Worm (Caenorhabditis elegans) whole organism, L1 larva: ENCODE results near the gene slc-30A9.

Experiments
- C34B4.2 ChIP-seq: sonication (generic microtip); optimal IDR thresholded peaks from 2 replicates; lab custom pipeline; 2017; ENCODE audit warnings: mild to moderate bottlenecking, missing genetic modification characterization, missing compliant biosample characterization
- F16B12.6 ChIP-seq: fragments of 150-350 bp; optimal IDR thresholded peaks from 2 replicates; lab custom pipeline; 2014; ENCODE audit warnings: missing biosample characterization, missing genetic modification characterization
- Y116A8C.19 ChIP-seq: sonication (generic microtip); optimal IDR thresholded peaks from 2 replicates; lab custom pipeline; 2016; ENCODE audit warnings: missing compliant biosample characterization, missing genetic modification characterization, borderline replicate concordance
- alr-1 ChIP-seq: fragments of 200-800 bp; sonication (Bioruptor generic); optimal IDR thresholded peaks from 2 replicates; lab custom pipeline; 2018; ENCODE audit warnings: borderline replicate concordance, mild to moderate bottlenecking, missing genetic modification characterization, missing compliant biosample characterization
- aly-2 ChIP-seq: fragments of 150-350 bp; optimal IDR thresholded peaks from 2 replicates; lab custom pipeline; 2014; ENCODE audit warnings: missing biosample characterization, missing genetic modification characterization
- blmp-1 ChIP-seq: fragments of 150-350 bp; optimal IDR thresholded peaks from 2 replicates; lab custom pipeline; 2014; ENCODE audit warnings: missing biosample characterization, missing genetic modification characterization
- ceh-8 ChIP-seq: fragments of 200-800 bp; sonication (Bioruptor generic); optimal IDR thresholded peaks from 2 replicates; lab custom pipeline; 2018; ENCODE audit warnings: mild to moderate bottlenecking, missing genetic modification characterization, moderate library complexity, missing compliant biosample characterization
- ces-1 ChIP-seq: fragments of 150-350 bp; optimal IDR thresholded peaks from 2 replicates; lab custom pipeline; 2014; ENCODE audit warnings: missing biosample characterization, missing genetic modification reagents, missing genetic modification characterization
- dpl-1 ChIP-seq, 3 experiments: fragments of 150-350 bp in 2 of 3; sonication (generic microtip) in 1 of 3; optimal IDR thresholded peaks; 2 replicates each; lab custom pipeline; 2014 to 2017; ENCODE audit warnings: missing biosample characterization in 3 of 3, missing genetic modification characterization in 3 of 3, missing genetic modification reagents in 3 of 3
- efl-1 ChIP-seq, 4 experiments: fragments of 150-350 bp; optimal IDR thresholded peaks in 3 of 4; peaks in 1 of 4; 1 replicate in 1 of 4; 2 replicates in 3 of 4; lab custom pipeline; 2014; ENCODE audit warnings: missing biosample characterization in 2 of 4, missing genetic modification characterization in 2 of 4, missing genetic modification reagents in 2 of 4
- egl-13 ChIP-seq: sonication (generic microtip); optimal IDR thresholded peaks from 2 replicates; lab custom pipeline; 2016; ENCODE audit warnings: missing genotype, missing genetic modification reagents, missing genetic modification characterization, missing compliant biosample characterization
- elt-2 ChIP-seq: sonication (generic microtip); optimal IDR thresholded peaks from 2 replicates; lab custom pipeline; 2016; ENCODE audit warnings: missing genetic modification characterization, mild to moderate bottlenecking, inconsistent platforms, missing compliant biosample characterization, missing genetic modification reagents
- elt-3 ChIP-seq, 6 experiments: fragments of 150-350 bp in 1 of 6; sonication (generic microtip); optimal IDR thresholded peaks; 2 replicates each; lab custom pipeline; 2017 to 2018; ENCODE audit warnings: missing biosample characterization in 6 of 6, missing genetic modification characterization in 6 of 6, inconsistent platforms in 1 of 6
- fos-1 ChIP-seq: fragments of 150-350 bp; optimal IDR thresholded peaks from 2 replicates; lab custom pipeline; 2014; ENCODE audit warnings: missing biosample characterization, missing genetic modification characterization
- grh-1 ChIP-seq: fragments of 200-800 bp; sonication (Bioruptor generic); IDR thresholded peaks from 2 replicates; pipeline ENCODE4 v1.3.6; 2022; ENCODE audit warnings: missing genetic modification reagents, missing genetic modification characterization, missing compliant biosample characterization
- hpl-2 ChIP-seq: fragments of 150-350 bp; optimal IDR thresholded peaks from 2 replicates; lab custom pipeline; 2014; ENCODE audit warnings: missing biosample characterization, missing genetic modification reagents, missing genetic modification characterization
- isw-1 ChIP-seq: fragments of 200-800 bp; sonication (Bioruptor generic); IDR thresholded peaks from 2 replicates; pipeline ENCODE4 v1.3.6; 2022; ENCODE audit warnings: missing genetic modification characterization, missing compliant biosample characterization
- lin-13 ChIP-seq: fragments of 150-350 bp; optimal IDR thresholded peaks from 2 replicates; lab custom pipeline; 2014; ENCODE audit warnings: missing biosample characterization, missing genetic modification reagents, missing genetic modification characterization
- lin-15B ChIP-seq: fragments of 150-350 bp; sonication (generic microtip); optimal IDR thresholded peaks from 3 replicates; lab custom pipeline; 2014; ENCODE audit warnings: missing biosample characterization, missing genetic modification characterization
- lin-35 ChIP-seq, 2 experiments: fragments of 150-350 bp; optimal IDR thresholded peaks; 2 replicates each; lab custom pipeline; 2014; ENCODE audit warnings: missing biosample characterization in 2 of 2, missing genetic modification characterization in 2 of 2, missing genetic modification reagents in 2 of 2
- lsy-2 ChIP-seq, 2 experiments: fragments of 150-350 bp; optimal IDR thresholded peaks; 2 replicates each; lab custom pipeline; 2014; ENCODE audit warnings: missing biosample characterization in 2 of 2, missing genetic modification characterization in 2 of 2
- mab-9 ChIP-seq: fragments of 200-800 bp; sonication (Bioruptor generic); IDR thresholded peaks from 2 replicates; pipeline ENCODE4 v1.3.6; 2022; ENCODE audit warnings: missing genetic modification reagents, missing genetic modification characterization, missing compliant biosample characterization
- mdl-1 ChIP-seq, 2 experiments: fragments of 150-350 bp; optimal IDR thresholded peaks; 2 replicates each; lab custom pipeline; 2014 to 2017; ENCODE audit warnings: missing biosample characterization in 2 of 2, missing genetic modification characterization in 2 of 2, inconsistent platforms in 1 of 2
- mef-2 ChIP-seq: fragments of 150-350 bp; optimal IDR thresholded peaks from 2 replicates; lab custom pipeline; 2014; ENCODE audit warnings: missing biosample characterization, missing genetic modification characterization
- mep-1 ChIP-seq: fragments of 150-350 bp; optimal IDR thresholded peaks from 2 replicates; lab custom pipeline; 2014; ENCODE audit warnings: missing biosample characterization, missing genetic modification characterization
- nhr-11 ChIP-seq: fragments of 150-350 bp; optimal IDR thresholded peaks from 2 replicates; lab custom pipeline; 2014; ENCODE audit warnings: missing biosample characterization, missing genetic modification characterization
- nhr-20 ChIP-seq: sonication (generic microtip); optimal IDR thresholded peaks from 2 replicates; lab custom pipeline; 2016; ENCODE audit warnings: mild to moderate bottlenecking, missing genetic modification characterization, missing compliant biosample characterization
- nhr-71 ChIP-seq: sonication (generic microtip); optimal IDR thresholded peaks from 2 replicates; lab custom pipeline; 2016; ENCODE audit warnings: mild to moderate bottlenecking, missing genetic modification characterization, moderate library complexity, missing compliant biosample characterization
- nhr-84 ChIP-seq: sonication (generic microtip); optimal IDR thresholded peaks from 2 replicates; lab custom pipeline; 2017; ENCODE audit warnings: missing biosample characterization, missing genetic modification characterization
- nhr-85 ChIP-seq: sonication (generic microtip); peaks from one replicate; lab custom pipeline; 2016; ENCODE audit warnings: missing genetic modification characterization, inconsistent platforms, missing compliant biosample characterization
- pqm-1 ChIP-seq: sonication (generic microtip); optimal IDR thresholded peaks from 3 replicates; lab custom pipeline; 2017; ENCODE audit warnings: missing biosample characterization, missing genetic modification characterization
- rnt-1 ChIP-seq: sonication (generic microtip); optimal IDR thresholded peaks from 2 replicates; lab custom pipeline; 2016; ENCODE audit warnings: mild to moderate bottlenecking, missing genetic modification characterization, moderate library complexity, missing compliant biosample characterization
- skn-1 ChIP-seq: fragments of 150-350 bp; optimal IDR thresholded peaks from 2 replicates; lab custom pipeline; 2014; ENCODE audit warnings: missing biosample characterization, missing genetic modification characterization
- tlp-1 ChIP-seq: fragments of 150-350 bp; optimal IDR thresholded peaks from 2 replicates; lab custom pipeline; 2014; ENCODE audit warnings: missing biosample characterization, missing genetic modification characterization
- unc-130 ChIP-seq: fragments of 150-350 bp; optimal IDR thresholded peaks from 2 replicates; lab custom pipeline; 2017; ENCODE audit warnings: missing biosample characterization, missing genetic modification characterization, inconsistent platforms
- unc-30 ChIP-seq: sonication (generic microtip); optimal IDR thresholded peaks from 2 replicates; lab custom pipeline; 2017; ENCODE audit warnings: missing biosample characterization, missing genetic modification characterization
- unc-86 ChIP-seq: sonication (generic microtip); optimal IDR thresholded peaks from 2 replicates; lab custom pipeline; 2016; ENCODE audit warnings: missing genetic modification characterization, missing compliant biosample characterization
- unc-98 ChIP-seq: fragments of 200-800 bp; sonication (Bioruptor generic); IDR thresholded peaks from 2 replicates; pipeline ENCODE4 v1.3.6; 2022; ENCODE audit warnings: missing genetic modification characterization, missing compliant biosample characterization

slc-30A9 gene

ce11 chrIII:2739469-2739868, 40.9 kb upstream of the slc-30A9 start, which contains the start of gene cest-25:
cest-25 (minus strand) TSS chrIII:2739531.
- TF ChIP-seq aly-2, result no peak
- TF ChIP-seq lin-35 (GFP tag; optimal IDR thresholded peaks at IDR 0.05; lab: Kevin White, UChicago), result peak in 1 of 2 experiments; percentile 22
- TF ChIP-seq elt-2 (tag; lab: Kevin White, UChicago), result peak; percentile 79
- peak; percentile 44 for TF ChIP-seq tlp-1 (tag; lab: Kevin White, UChicago)
- peak; percentile 23 for TF ChIP-seq pqm-1 (tag; lab: Kevin White, UChicago)
- no peak for TF ChIP-seq ces-1 (GFP tag; lab: Kevin White, UChicago)

DNA sequence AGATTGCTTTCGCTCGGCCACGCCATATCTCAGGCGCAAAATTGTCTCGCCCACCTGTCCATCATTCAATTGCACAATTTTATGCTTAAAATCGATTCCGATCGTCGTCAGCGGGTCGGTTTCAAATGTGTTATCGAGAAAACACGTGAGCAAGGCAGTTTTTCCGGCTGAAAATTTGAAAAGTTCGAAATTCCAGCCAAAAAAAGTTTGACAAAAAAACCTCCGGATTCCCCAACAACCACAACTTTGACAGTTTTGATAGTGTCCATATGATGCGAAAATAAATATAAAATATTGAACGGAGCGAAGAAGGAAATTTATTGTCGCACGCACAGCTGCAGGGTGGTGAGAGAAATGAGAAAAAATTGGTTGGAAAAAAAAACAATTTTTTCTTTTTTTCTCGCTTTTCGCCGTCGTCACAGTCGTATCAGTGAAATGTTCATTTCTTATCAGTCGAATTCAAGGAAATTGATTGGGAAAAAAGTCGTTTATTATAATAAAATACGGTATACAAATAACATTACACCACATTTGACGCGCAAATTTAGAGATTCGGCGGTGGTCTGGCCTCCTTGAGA, 35.1 kb upstream of the slc-30A9 start, which contains the start of gene Y71H2AM.12:
TSS of gene Y71H2AM.12 (minus strand) at position 486 of the 578 bp plus-strand sequence.
- TF ChIP-seq nhr-84 (tag; lab: Kevin White, UChicago) (no peak), unc-30 (no peak), egl-13 (tag; lab: Kevin White, UChicago) (no peak), mab-9 (GFP tag; lab: Robert Waterston, UW) (no peak), elt-3 (tag; optimal IDR thresholded peaks at IDR 0.05; lab: Kevin White, UChicago) (no peak), unc-86 (tag; lab: Kevin White, UChicago) (no peak), nhr-11 (tag; lab: Kevin White, UChicago) (no peak), C34B4.2 (tag; lab: Kevin White, UChicago) (no peak), skn-1 (tag; lab: Kevin White, UChicago) (no peak), mef-2 (tag; lab: Kevin White, UChicago) (no peak), Y116A8C.19 (no peak), unc-98 (GFP tag; lab: Robert Waterston, UW) (no peak), rnt-1 (tag; lab: Kevin White, UChicago) (no peak), mep-1 (no peak), grh-1 (GFP tag; lab: Robert Waterston, UW) (no peak), nhr-85 (tag; lab: Kevin White, UChicago) (no peak)

ce11 chrIII:2725221-2726203, 26.9 kb upstream of the slc-30A9 start, which contains the start of gene cosa-1:
cosa-1 (plus strand) TSS chrIII:2726116.
- TF ChIP-seq unc-130 (peak; percentile 7), F16B12.6 (tag; lab: Kevin White, UChicago) (peak; percentile 75), blmp-1 (tag; lab: Kevin White, UChicago) (peak; percentile 9), hpl-2 (no peak), dpl-1 (GFP tag; optimal IDR thresholded peaks at IDR 0.05; lab: Kevin White, UChicago) (peak in 1 of 3 experiments; percentile 38), fos-1 (tag; lab: Kevin White, UChicago) (peak; percentile 6), alr-1 (no peak), lsy-2 (tag; optimal IDR thresholded peaks at IDR 0.05; lab: Kevin White, UChicago) (peak in 1 of 2 experiments; percentile 18), lin-13 (GFP tag; lab: Kevin White, UChicago) (no peak), nhr-71 (tag; lab: Kevin White, UChicago) (no peak), unc-98 (GFP tag; lab: Robert Waterston, UW) (no peak), mdl-1 (tag; optimal IDR thresholded peaks at IDR 0.05; lab: Kevin White, UChicago) (no peak), lin-15B (tag; lab: Kevin White, UChicago) (no peak), efl-1 (optimal IDR thresholded peaks at IDR 0.05; lab: Kevin White, UChicago) (peak in 1 of 2 experiments; percentile 13), efl-1 (GFP tag; optimal IDR thresholded peaks at IDR 0.05 in 1 of 2; lab: Kevin White, UChicago) (peak; percentile 0 to 50), nhr-20 (no peak), mep-1 (peak; percentile 5), lin-35 (GFP tag; optimal IDR thresholded peaks at IDR 0.05; lab: Kevin White, UChicago) (peak in 1 of 2 experiments; percentile 12), isw-1 (no peak), ceh-8 (GFP tag; lab: Kevin White, UChicago) (no peak)
- TF ChIP-seq, all 84 proteins: peak for 9
